Fruit fly (Drosophila melanogaster) whole organism, embryonic: ENCODE measurements around the gene CG45072.

Experiments used
- ATbp ChIP-seq: fragments of 200-800 bp; sonication (Bioruptor generic); optimal IDR thresholded peaks from 2 replicates; lab custom pipeline; 2017; ENCODE audit warnings: missing biosample characterization, mild to moderate bottlenecking, missing genetic modification characterization, missing genetic modification reagents
- Atf3 ChIP-seq: fragments of 200-800 bp; sonication (Bioruptor generic); optimal IDR thresholded peaks from 3 replicates; lab custom pipeline; 2016; ENCODE audit warnings: missing biosample characterization, missing genetic modification characterization
- Atf6 ChIP-seq: fragments of 200-800 bp; sonication (Bioruptor generic); IDR thresholded peaks from 2 replicates; pipeline ENCODE4 v1.3.6; 2022; ENCODE audit warnings: missing biosample characterization, missing genetic modification characterization
- Bteb2 ChIP-seq: fragments of 200-800 bp; sonication (Bioruptor generic); optimal IDR thresholded peaks from 2 replicates; lab custom pipeline; 2016; ENCODE audit warnings: missing biosample characterization, missing genetic modification characterization
- CG11695 ChIP-seq: fragments of 200-800 bp; sonication (Bioruptor generic); IDR thresholded peaks from 3 replicates; pipeline ENCODE4 v1.3.6; 2022; ENCODE audit warnings: missing biosample characterization, missing genetic modification characterization
- CG12769 ChIP-seq: fragments of 200-800 bp; sonication (Bioruptor generic); optimal IDR thresholded peaks from 2 replicates; lab custom pipeline; 2019; ENCODE audit warnings: missing biosample characterization, mild to moderate bottlenecking, missing genetic modification characterization, moderate library complexity
- CG14441 ChIP-seq: fragments of 200-800 bp; sonication (Bioruptor generic); IDR thresholded peaks from 2 replicates; pipeline ENCODE4 v1.3.6; 2022; ENCODE audit warnings: missing biosample characterization, missing genetic modification characterization
- CG2120 ChIP-seq: fragments of 200-800 bp; sonication (Bioruptor generic); optimal IDR thresholded peaks from 3 replicates; lab custom pipeline; 2016; ENCODE audit warnings: missing biosample characterization, missing genetic modification characterization
- CG30020 ChIP-seq: fragments of 200-800 bp; optimal IDR thresholded peaks from 2 replicates; lab custom pipeline; 2019; ENCODE audit warnings: missing biosample characterization, mild to moderate bottlenecking, missing genetic modification characterization, moderate library complexity
- CG32532 ChIP-seq: fragments of 200-800 bp; sonication (Bioruptor generic); IDR thresholded peaks from 2 replicates; pipeline ENCODE4 v1.3.6; 2022; ENCODE audit warnings: missing biosample characterization, missing genetic modification characterization
- CG3726 ChIP-seq: fragments of 200-800 bp; sonication (Bioruptor generic); IDR thresholded peaks from 3 replicates; pipeline ENCODE4, ENCODE4 v1.3.6; 2022; ENCODE audit warnings: missing biosample characterization, missing genetic modification characterization
- CG43689 ChIP-seq: fragments of 200-800 bp; sonication (Bioruptor generic); IDR thresholded peaks from 2 replicates; pipeline ENCODE4 v1.3.6; 2022; ENCODE audit warnings: missing biosample characterization, missing genetic modification characterization
- CG4424 ChIP-seq: fragments of 200-800 bp; sonication (Bioruptor generic); optimal IDR thresholded peaks from 3 replicates; lab custom pipeline; 2016; ENCODE audit warnings: missing biosample characterization, missing genetic modification characterization
- CG4707 ChIP-seq: fragments of 200-800 bp; sonication (Bioruptor generic); optimal IDR thresholded peaks from 2 replicates; lab custom pipeline; 2018; ENCODE audit warnings: missing biosample characterization, mild to moderate bottlenecking, missing genetic modification characterization, moderate library complexity
- CG6689 ChIP-seq: fragments of 200-800 bp; sonication (Bioruptor generic); IDR thresholded peaks from 2 replicates; pipeline ENCODE4 v1.3.6; 2022; ENCODE audit warnings: missing biosample characterization, missing genetic modification characterization
- CG8290 ChIP-seq, 3 experiments: fragments of 200-800 bp; sonication (Bioruptor generic); optimal IDR thresholded peaks; 2 replicates each; lab custom pipeline; 2016 to 2019; ENCODE audit warnings: missing biosample characterization in 3 of 3, missing genetic modification characterization in 3 of 3, mild to moderate bottlenecking in 2 of 3, moderate library complexity in 1 of 3
- CG9932 ChIP-seq: fragments of 200-800 bp; sonication (Bioruptor generic); IDR thresholded peaks from 2 replicates; pipeline ENCODE4 v1.3.6; 2022; ENCODE audit warnings: missing biosample characterization, missing genetic modification characterization
- Dip3 ChIP-seq: fragments of 200-800 bp; sonication (Bioruptor generic); optimal IDR thresholded peaks from 3 replicates; lab custom pipeline; 2016; ENCODE audit warnings: missing biosample characterization, missing genetic modification characterization
- Ets65A ChIP-seq: fragments of 200-800 bp; sonication (Bioruptor generic); peaks from one replicate; lab custom pipeline; 2016; ENCODE audit warnings: missing biosample characterization, missing genetic modification characterization
- Ets97D ChIP-seq: fragments of 200-800 bp; sonication (Bioruptor generic); optimal IDR thresholded peaks from 3 replicates; lab custom pipeline; 2016; ENCODE audit warnings: missing biosample characterization, missing genetic modification characterization
- H15 ChIP-seq: fragments of 200-800 bp; sonication (Bioruptor generic); IDR thresholded peaks from 3 replicates; pipeline ENCODE4 v1.3.6; 2022; ENCODE audit warnings: missing biosample characterization, missing genetic modification characterization
- Jarid2 ChIP-seq: fragments of 200-800 bp; sonication (Bioruptor generic); optimal IDR thresholded peaks from 3 replicates; lab custom pipeline; 2017; ENCODE audit warnings: mild to moderate bottlenecking, missing biosample characterization, missing genetic modification reagents, missing genetic modification characterization
- MESR4 ChIP-seq: fragments of 200-800 bp; sonication (Bioruptor generic); optimal IDR thresholded peaks from 2 replicates; lab custom pipeline; 2018; ENCODE audit warnings: missing biosample characterization, mild to moderate bottlenecking, missing genetic modification characterization, moderate library complexity
- Med ChIP-seq: fragments of 200-800 bp; sonication (Bioruptor generic); peaks from one replicate; lab custom pipeline; 2016; ENCODE audit warnings: missing biosample characterization, missing genetic modification characterization, mild to moderate bottlenecking, inconsistent platforms, moderate library complexity
- Oaz ChIP-seq: fragments of 200-800 bp; sonication (Bioruptor generic); IDR thresholded peaks from 2 replicates; pipeline ENCODE4 v1.3.6; 2022; ENCODE audit warnings: missing biosample characterization, missing genetic modification characterization
- Ptx1 ChIP-seq: fragments of 200-800 bp; sonication (Bioruptor generic); IDR thresholded peaks from 2 replicates; pipeline ENCODE4 v1.3.6; 2022; ENCODE audit warnings: missing biosample characterization, missing genetic modification characterization
- Sox102F ChIP-seq: fragments of 200-800 bp; sonication (Bioruptor generic); optimal IDR thresholded peaks from 2 replicates; lab custom pipeline; 2018; ENCODE audit warnings: missing biosample characterization, mild to moderate bottlenecking, missing genetic modification characterization, moderate library complexity
- Xbp1 ChIP-seq: fragments of 200-800 bp; sonication (Bioruptor generic); optimal IDR thresholded peaks from 3 replicates; lab custom pipeline; 2016; ENCODE audit warnings: missing biosample characterization, mild to moderate bottlenecking, missing genetic modification characterization
- Xrp1 ChIP-seq: fragments of 200-800 bp; sonication (Bioruptor generic); IDR thresholded peaks from 2 replicates; pipeline ENCODE4 v1.3.6; 2022; ENCODE audit warnings: missing biosample characterization, missing genetic modification characterization
- ato ChIP-seq: fragments of 200-800 bp; sonication (Bioruptor generic); IDR thresholded peaks from 2 replicates; pipeline ENCODE4 v1.3.6; 2022; ENCODE audit warnings: missing biosample characterization, missing genetic modification characterization; ENCODE audit not compliant: partially characterized antibody
- bsh ChIP-seq, 2 experiments: fragments of 200-800 bp; sonication (Bioruptor generic); optimal IDR thresholded peaks; 2 replicates each; lab custom pipeline; 2017 to 2018; ENCODE audit warnings: mild to moderate bottlenecking in 2 of 2, missing biosample characterization in 2 of 2, missing genetic modification characterization in 2 of 2, moderate library complexity in 1 of 2
- chm ChIP-seq: fragments of 200-800 bp; sonication (Bioruptor generic); IDR thresholded peaks from 2 replicates; pipeline ENCODE4 v1.3.6; 2022; ENCODE audit warnings: missing biosample characterization, missing genetic modification characterization
- dmrt99B ChIP-seq: fragments of 200-800 bp; sonication (Bioruptor generic); optimal IDR thresholded peaks from 2 replicates; lab custom pipeline; 2018; ENCODE audit warnings: missing biosample characterization, mild to moderate bottlenecking, missing genetic modification characterization, moderate library complexity
- dysf ChIP-seq: fragments of 200-800 bp; sonication (Bioruptor generic); IDR thresholded peaks from 3 replicates; pipeline ENCODE4 v1.3.6; 2022; ENCODE audit warnings: missing biosample characterization, missing genetic modification characterization
- gem ChIP-seq: fragments of 200-800 bp; sonication (Bioruptor generic); optimal IDR thresholded peaks from 2 replicates; lab custom pipeline; 2019; ENCODE audit warnings: missing biosample characterization, mild to moderate bottlenecking, missing genetic modification characterization, moderate library complexity
- hbn ChIP-seq: fragments of 200-800 bp; sonication (Bioruptor generic); IDR thresholded peaks from 2 replicates; pipeline ENCODE4 v1.3.6; 2022; ENCODE audit warnings: missing biosample characterization, missing genetic modification characterization; ENCODE audit not compliant: partially characterized antibody
- ind ChIP-seq: fragments of 200-800 bp; sonication (Bioruptor generic); optimal IDR thresholded peaks from 3 replicates; lab custom pipeline; 2016; ENCODE audit warnings: missing biosample characterization, missing genetic modification characterization
- jumu ChIP-seq: fragments of 200-800 bp; sonication (Bioruptor generic); optimal IDR thresholded peaks from 3 replicates; lab custom pipeline; 2016; ENCODE audit warnings: missing biosample characterization, missing genetic modification characterization
- lab ChIP-seq: fragments of 200-800 bp; sonication (Bioruptor generic); optimal IDR thresholded peaks from 3 replicates; lab custom pipeline; 2017; ENCODE audit warnings: missing biosample characterization, missing genetic modification characterization, mild to moderate bottlenecking, moderate library complexity, missing genetic modification reagents
- pan ChIP-seq, 4 experiments: fragments of >200 bp in 3 of 4; fragments of 200-800 bp in 1 of 4; sonication (Bioruptor generic) in 1 of 4; optimal IDR thresholded peaks in 3 of 4; IDR thresholded peaks in 1 of 4; 2 replicates each; pipeline versions ENCODE4 v1.3.6 to Lab custom; 2017 to 2022; ENCODE audit warnings: missing biosample characterization in 2 of 4, missing genetic modification characterization in 2 of 4, mixed read lengths in 1 of 4
- pb ChIP-seq: fragments of 200-800 bp; sonication (Bioruptor generic); optimal IDR thresholded peaks from 3 replicates; lab custom pipeline; 2016; ENCODE audit warnings: missing biosample characterization, missing genetic modification characterization
- prd ChIP-seq, 3 experiments: fragments of >200 bp in 2 of 3; fragments of 200-800 bp in 1 of 3; sonication (Bioruptor generic) in 1 of 3; optimal IDR thresholded peaks in 2 of 3; IDR thresholded peaks in 1 of 3; 2 replicates in 2 of 3; 3 replicates in 1 of 3; pipeline versions ENCODE4 v1.3.6 to Lab custom; 2017 to 2022; ENCODE audit warnings: missing biosample characterization in 1 of 3, missing genetic modification characterization in 1 of 3
- psq ChIP-seq: fragments of 200-800 bp; sonication (Bioruptor generic); optimal IDR thresholded peaks from 2 replicates; lab custom pipeline; 2017; ENCODE audit warnings: missing biosample characterization, missing genetic modification characterization
- sd ChIP-seq: fragments of 200-800 bp; sonication (Bioruptor generic); optimal IDR thresholded peaks from 3 replicates; lab custom pipeline; 2018; ENCODE audit warnings: missing biosample characterization, mild to moderate bottlenecking, missing genetic modification characterization, moderate library complexity
- sisA ChIP-seq: fragments of 200-800 bp; sonication (Bioruptor generic); IDR thresholded peaks from 2 replicates; pipeline ENCODE4 v1.3.6; 2022; ENCODE audit warnings: missing biosample characterization, missing genetic modification characterization
- so ChIP-seq: fragments of 200-800 bp; sonication (Bioruptor generic); IDR thresholded peaks from 3 replicates; pipeline ENCODE4 v1.3.6; 2022; ENCODE audit warnings: missing biosample characterization, missing genetic modification characterization
- tgo ChIP-seq: fragments of 200-800 bp; sonication (Bioruptor generic); IDR thresholded peaks from 3 replicates; pipeline ENCODE4 v1.3.6; 2022; ENCODE audit warnings: missing biosample characterization, missing genetic modification characterization
- tna ChIP-seq: fragments of 200-800 bp; sonication (Bioruptor generic); IDR thresholded peaks from 2 replicates; pipeline ENCODE4 v1.3.6; 2022; ENCODE audit warnings: missing biosample characterization, missing genetic modification characterization; ENCODE audit not compliant: partially characterized antibody
- zfh1 ChIP-seq: fragments of 200-800 bp; sonication (Bioruptor generic); IDR thresholded peaks from 3 replicates; pipeline ENCODE4 v1.3.6; 2022; ENCODE audit warnings: missing biosample characterization, missing genetic modification characterization

CG45072 gene

DNA sequence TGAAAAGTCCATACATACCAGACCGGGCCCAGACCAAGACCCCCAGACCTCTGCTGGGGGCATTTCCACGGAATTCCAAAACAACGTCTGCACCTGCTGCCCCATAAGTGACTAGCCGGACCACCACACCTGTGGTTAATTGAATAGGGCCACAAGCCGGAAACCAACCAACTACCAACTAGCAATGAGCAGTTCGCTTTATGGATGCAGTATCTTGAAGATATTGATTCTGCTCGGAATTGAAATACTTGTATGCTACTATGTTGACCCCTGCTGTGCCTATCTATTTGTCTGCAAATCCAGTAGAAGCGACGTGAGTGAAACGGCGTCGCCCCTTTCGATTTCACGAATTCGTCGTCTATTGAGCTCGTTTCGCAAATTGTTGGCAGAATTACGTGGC is 27.2 kb downstream of the CG45072 start (continued):
- TF ChIP-seq bsh (GFP tag; optimal IDR thresholded peaks at IDR 0.05; lab: Kevin White, UChicago), result peak in 1 of 2 experiments; percentile 58
- no peak for TF ChIP-seq prd (optimal IDR thresholded peaks at IDR 0.05; lab: Kevin White, UChicago)
- peak; percentile 56; the same call in 1 of the 3 replicates for TF ChIP-seq prd (GFP tag; IDR thresholded peaks at IDR 0.05; lab: Robert Waterston, UW)
- no peak for TF ChIP-seq MESR4 (GFP tag; lab: Kevin White, UChicago)
- TF ChIP-seq Atf3 (GFP tag; lab: Kevin White, UChicago), result peak; percentile 3
- peak; percentile 39 for TF ChIP-seq sisA (GFP tag; lab: Robert Waterston, UW)
- peak; percentile 39; the same call in 1 of the 2 replicates for TF ChIP-seq CG32532 (GFP tag; lab: Robert Waterston, UW)
- TF ChIP-seq ATbp (GFP tag; lab: Kevin White, UChicago), result peak; percentile 41
- TF ChIP-seq Dip3 (GFP tag; lab: Kevin White, UChicago), result peak; percentile 46
- peak; percentile 23 for TF ChIP-seq Sox102F (GFP tag; lab: Kevin White, UChicago)
- TF ChIP-seq CG8290 (GFP tag; optimal IDR thresholded peaks at IDR 0.05; lab: Kevin White, UChicago), result no peak
- peak in 1 of 2 experiments; percentile 59 for TF ChIP-seq CG8290 (tag; optimal IDR thresholded peaks at IDR 0.05; lab: Kevin White, UChicago)
- TF ChIP-seq so, result 0 out of 3 replicates have a peak, but pooled peaks have one; percentile 26
- peak; percentile 39 for TF ChIP-seq dmrt99B (tag; lab: Kevin White, UChicago)
- TF ChIP-seq hbn (GFP tag; lab: Robert Waterston, UW), result no peak
- peak; percentile 38; the same call in 1 of the 3 replicates for TF ChIP-seq tgo
- no peak for TF ChIP-seq pan (optimal IDR thresholded peaks at IDR 0.05; lab: Kevin White, UChicago)
- peak in 1 of 2 experiments; percentile 40 for TF ChIP-seq pan (GFP tag; optimal IDR thresholded peaks at IDR 0.05 in 1 of 2, IDR thresholded peaks at IDR 0.05 in 1 of 2)
- TF ChIP-seq H15 (GFP tag; lab: Robert Waterston, UW), result 0 out of 3 replicates have a peak, but pooled peaks have one; percentile 34
- 0 out of 3 replicates have a peak, but pooled peaks have one; percentile 27 for TF ChIP-seq dysf (GFP tag; lab: Robert Waterston, UW)
- TF ChIP-seq Atf6 (GFP tag; lab: Robert Waterston, UW), result no peak
- peak; percentile 17 for TF ChIP-seq Xbp1
- TF ChIP-seq zfh1 (GFP tag; lab: Robert Waterston, UW), result peak; percentile 53; the same call in 1 of the 3 replicates
- peak; percentile 82 for TF ChIP-seq Ets65A (GFP tag; lab: Kevin White, UChicago)
- TF ChIP-seq Ets97D (GFP tag; lab: Kevin White, UChicago), result no peak
- peak; percentile 25 for TF ChIP-seq gem (tag; lab: Kevin White, UChicago)
- no peak for TF ChIP-seq CG30020
- TF ChIP-seq Bteb2, result no peak
- TF ChIP-seq ato (GFP tag; lab: Robert Waterston, UW), result no peak
- TF ChIP-seq Med (GFP tag; lab: Kevin White, UChicago), result peak; percentile 80
- TF ChIP-seq CG6689 (GFP tag; lab: Robert Waterston, UW), result peak; percentile 38
- 0 out of 3 replicates have a peak, but pooled peaks have one; percentile 12 for TF ChIP-seq CG3726 (GFP tag; lab: Robert Waterston, UW)
- TF ChIP-seq CG14441 (GFP tag; lab: Robert Waterston, UW), result peak; percentile 57
- no peak for TF ChIP-seq chm (GFP tag; lab: Robert Waterston, UW)
- TF ChIP-seq CG2120 (GFP tag; lab: Kevin White, UChicago), result peak; percentile 40
- TF ChIP-seq ind (GFP tag; lab: Kevin White, UChicago), result peak; percentile 42
- TF ChIP-seq sd (tag; lab: Kevin White, UChicago), result no peak
- no peak for TF ChIP-seq CG4707 (GFP tag; lab: Kevin White, UChicago)
- TF ChIP-seq CG12769 (tag; lab: Kevin White, UChicago), result peak; percentile 18
- TF ChIP-seq CG11695 (GFP tag; lab: Robert Waterston, UW), result peak; percentile 36; the same call in 1 of the 3 replicates
- TF ChIP-seq CG4424 (GFP tag; lab: Kevin White, UChicago), result no peak
- peak; percentile 43 for TF ChIP-seq Xrp1
- TF ChIP-seq pb (GFP tag; lab: Kevin White, UChicago), result no peak
- no peak for TF ChIP-seq CG43689
- TF ChIP-seq Jarid2 (GFP tag; lab: Kevin White, UChicago), result no peak
- TF ChIP-seq jumu (GFP tag; lab: Kevin White, UChicago), result no peak
- TF ChIP-seq tna, result no peak
- peak; percentile 45 for TF ChIP-seq CG9932 (GFP tag; lab: Robert Waterston, UW)
- TF ChIP-seq psq (GFP tag; lab: Kevin White, UChicago), result no peak
- no peak for TF ChIP-seq Oaz (GFP tag; lab: Robert Waterston, UW)
- peak; percentile 7 for TF ChIP-seq lab (GFP tag; lab: Kevin White, UChicago)
- peak; percentile 46 for TF ChIP-seq Ptx1 (GFP tag; lab: Robert Waterston, UW)
